Worm (Caenorhabditis elegans) whole organism, midembryonic: ENCODE data around the gene F32D8.15.

ENCODE experiments used
- T22C8.4 ChIP-seq: fragments of 200-800 bp; sonication (Bioruptor generic); IDR thresholded peaks from 2 replicates; pipeline ENCODE4 v1.3.6; 2022; ENCODE audit warnings: missing genetic modification characterization, missing compliant biosample characterization
- cog-1 ChIP-seq: sonication (generic microtip); optimal IDR thresholded peaks from 2 replicates; lab custom pipeline; 2016; ENCODE audit warnings: missing genetic modification characterization, missing compliant biosample characterization
- flt-1 ChIP-seq: fragments of 200-800 bp; sonication (Bioruptor generic); IDR thresholded peaks from 2 replicates; pipeline ENCODE4 v1.3.6; 2022; ENCODE audit warnings: missing genetic modification characterization, missing compliant biosample characterization
- klf-2 ChIP-seq: fragments of 200-800 bp; sonication (Bioruptor generic); conservative IDR thresholded peaks from 2 replicates; pipeline ENCODE4 v1.3.6; 2022; ENCODE audit warnings: missing genetic modification reagents, missing genetic modification characterization, missing compliant biosample characterization
- med-1 ChIP-seq: sonication (generic microtip); optimal IDR thresholded peaks from 2 replicates; lab custom pipeline; 2017; ENCODE audit warnings: missing genetic modification characterization, mild to moderate bottlenecking, missing compliant biosample characterization, antibody characterized with exemption, missing genetic modification reagents; ENCODE audit not compliant: insufficient read depth
- ref-1 ChIP-seq: fragments of 200-800 bp; sonication (Bioruptor generic); conservative IDR thresholded peaks from 2 replicates; pipeline ENCODE4 v1.3.6; 2022; ENCODE audit warnings: missing genetic modification reagents, missing genetic modification characterization, missing compliant biosample characterization
- tab-1 ChIP-seq: fragments of 200-800 bp; sonication (Bioruptor generic); IDR thresholded peaks from 2 replicates; pipeline ENCODE4 v1.3.6; 2022; ENCODE audit warnings: missing genetic modification characterization, missing compliant biosample characterization
- ztf-23 ChIP-seq: fragments of 200-800 bp; sonication (Bioruptor generic); IDR thresholded peaks from 2 replicates; pipeline ENCODE4 v1.3.6; 2022; ENCODE audit warnings: missing genetic modification reagents, missing genetic modification characterization, missing compliant biosample characterization
- ztf-29 ChIP-seq: fragments of 200-800 bp; sonication (Bioruptor generic); IDR thresholded peaks from 2 replicates; pipeline ENCODE4 v1.3.6; 2022; ENCODE audit warnings: missing genetic modification reagents, missing genetic modification characterization, missing compliant biosample characterization

Gene F32D8.15

DNA sequence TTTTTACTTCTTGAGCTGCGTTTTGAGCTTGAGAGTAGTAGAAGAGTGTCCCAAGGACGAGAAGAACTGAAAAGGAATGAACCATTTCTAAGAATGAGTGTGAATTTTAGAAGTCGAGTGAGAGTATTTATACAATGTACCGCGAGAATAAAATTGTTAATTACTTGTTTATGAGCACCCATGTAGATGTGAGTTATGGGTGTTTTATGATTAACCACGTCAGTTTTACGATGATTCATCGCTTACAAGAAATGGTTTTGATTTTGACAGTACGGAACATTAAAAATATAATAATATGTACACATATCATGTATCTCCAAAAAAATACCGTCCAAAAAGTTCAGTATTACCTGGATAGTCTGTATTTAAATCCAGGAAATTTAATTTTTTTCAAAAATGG is 50.5 kb downstream of the F32D8.15 start, which contains the start of gene clec-221:
Gene clec-221 (minus strand): TSS at position 101 of the 400 bp plus-strand sequence.
- TF ChIP-seq tab-1 (GFP tag; lab: Robert Waterston, UW), result no peak
- no peak for TF ChIP-seq T22C8.4 (GFP tag; lab: Robert Waterston, UW)
- TF ChIP-seq ztf-29 (GFP tag; lab: Robert Waterston, UW), result no peak
- no peak for TF ChIP-seq klf-2 (GFP tag; lab: Robert Waterston, UW)
- no peak for TF ChIP-seq ref-1 (GFP tag; lab: Robert Waterston, UW)
- TF ChIP-seq cog-1 (tag; lab: Kevin White, UChicago), result no peak
- TF ChIP-seq med-1 (GFP tag; lab: Kevin White, UChicago), result no peak
- no peak for TF ChIP-seq flt-1 (GFP tag; lab: Robert Waterston, UW)

DNA sequence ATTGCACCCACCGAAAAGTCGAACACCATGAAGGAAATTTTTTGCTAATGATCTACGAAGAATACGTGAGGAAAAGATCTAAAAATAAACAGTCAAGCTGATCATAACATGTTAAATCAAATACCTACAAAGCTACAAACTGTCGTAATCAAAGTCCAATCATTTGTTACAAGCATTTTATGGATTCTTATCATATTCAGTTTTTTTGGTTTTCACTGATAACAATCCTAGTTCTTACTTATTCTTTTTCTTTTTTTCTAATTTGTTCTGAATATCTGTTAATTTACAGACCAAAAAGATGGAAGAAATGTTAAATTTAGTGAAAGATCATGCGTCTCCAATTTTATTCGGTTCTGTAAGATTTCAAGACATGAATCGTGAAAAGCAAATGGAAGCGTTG is 51.0 kb downstream of the F32D8.15 start, which contains the start of gene F17C11.6:
Gene F17C11.6 (plus strand): TSS at position 290 of the 400 bp plus-strand sequence.
- TF ChIP-seq klf-2 (GFP tag; lab: Robert Waterston, UW) (no peak), T22C8.4 (GFP tag; lab: Robert Waterston, UW) (no peak), tab-1 (GFP tag; lab: Robert Waterston, UW) (no peak), ztf-23 (GFP tag; lab: Robert Waterston, UW) (no peak), ref-1 (GFP tag; lab: Robert Waterston, UW) (no peak), flt-1 (GFP tag; lab: Robert Waterston, UW) (no peak), med-1 (GFP tag; lab: Kevin White, UChicago) (no peak), cog-1 (tag; lab: Kevin White, UChicago) (no peak), ztf-29 (GFP tag; lab: Robert Waterston, UW) (no peak)

DNA sequence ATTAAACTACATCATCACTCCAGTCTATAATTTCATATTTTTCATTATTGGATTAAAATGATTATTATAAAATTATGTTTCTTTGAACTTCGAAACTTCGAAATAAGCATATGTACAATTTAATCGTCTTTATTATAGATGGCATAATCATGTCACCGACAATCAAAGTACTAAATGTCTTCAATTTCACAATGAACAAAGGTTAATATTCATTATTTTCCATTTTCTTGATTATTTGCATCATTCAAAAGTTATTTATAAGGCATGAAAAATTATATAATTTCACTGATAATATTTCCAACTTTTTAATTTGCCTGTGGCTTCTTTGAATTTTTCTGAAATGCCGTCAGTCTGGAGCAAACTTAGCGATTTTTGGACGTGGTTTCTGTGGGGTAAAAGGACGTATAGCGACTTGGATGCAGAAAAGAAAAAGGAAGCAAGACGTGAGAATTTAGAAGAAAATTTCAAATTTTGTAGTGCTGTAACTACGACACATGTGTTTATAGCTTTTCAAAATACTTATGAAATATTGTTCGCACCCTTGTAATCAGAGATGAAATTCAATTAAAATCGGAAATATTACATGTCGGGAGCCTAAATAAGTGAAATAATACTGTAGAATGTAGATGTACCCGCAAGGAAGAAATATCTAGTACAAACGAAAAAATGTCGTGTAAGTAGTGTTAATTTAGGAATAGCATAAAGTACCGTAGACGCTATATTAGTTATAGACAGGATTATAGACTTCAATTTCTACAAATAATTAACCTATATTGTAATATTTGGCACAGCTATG is 52.0 kb downstream of the F32D8.15 start, which contains the start of gene F17C11.13:
Gene F17C11.13 (plus strand): TSS at position 243 of the 796 bp plus-strand sequence.
- TF ChIP-seq flt-1 (GFP tag; lab: Robert Waterston, UW) (no peak), ztf-23 (GFP tag; lab: Robert Waterston, UW) (no peak), ref-1 (GFP tag; lab: Robert Waterston, UW) (no peak), tab-1 (GFP tag; lab: Robert Waterston, UW) (no peak), T22C8.4 (GFP tag; lab: Robert Waterston, UW) (no peak), med-1 (GFP tag; lab: Kevin White, UChicago) (no peak), cog-1 (tag; lab: Kevin White, UChicago) (no peak), klf-2 (GFP tag; lab: Robert Waterston, UW) (no peak), ztf-29 (GFP tag; lab: Robert Waterston, UW) (no peak)
